Fruit fly (Drosophila melanogaster): Measurements from ENCODE around the gene xit.
A peak's percentile ranks its signal among the peaks of the same experiment; 100 is the strongest.

xit gene

DNA sequence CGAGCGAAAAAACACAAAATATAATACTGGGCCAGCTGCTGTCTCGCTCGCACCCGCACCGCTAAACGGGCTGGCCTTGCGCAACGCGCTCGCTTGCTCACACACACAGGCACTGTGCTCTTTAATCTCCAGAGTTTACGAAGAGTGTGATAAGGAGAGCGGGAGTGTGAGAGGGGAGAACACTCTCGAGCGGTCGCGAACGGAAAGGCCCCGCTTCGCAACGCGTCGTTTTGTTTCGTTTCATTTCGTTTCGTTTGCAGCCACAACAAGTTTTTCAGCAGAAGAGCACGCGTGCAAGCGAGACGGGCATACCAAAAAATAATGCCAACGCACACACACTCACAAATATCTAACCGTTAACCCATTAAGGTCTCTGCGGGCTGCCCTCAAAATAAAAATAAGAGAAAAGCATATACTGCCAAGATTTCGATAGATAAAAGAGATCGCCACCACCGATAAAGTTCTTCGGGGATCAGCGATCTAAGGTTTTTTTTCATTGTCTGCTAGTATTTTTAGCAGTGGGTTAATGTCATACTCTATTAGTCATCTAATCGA is 40.8 kb downstream of the xit start (continued):
- TF ChIP-seq CG16779 (GFP tag; IDR thresholded peaks at IDR 0.05), result no peak
- TF ChIP-seq CG30403 (GFP tag; optimal IDR thresholded peaks at IDR 0.05), result peak; percentile 37
- peak; percentile 99 for TF ChIP-seq Deaf1 (tag; optimal IDR thresholded peaks at IDR 0.05)
- no peak for TF ChIP-seq CTCF (GFP tag; optimal IDR thresholded peaks at IDR 0.05)
- no peak for TF ChIP-seq vnd (GFP tag; IDR thresholded peaks at IDR 0.05; ENCODE audit: partially characterized antibody)
- TF ChIP-seq CG10979 (tag; optimal IDR thresholded peaks at IDR 0.05), result no peak
- no peak for TF ChIP-seq CG6683 (GFP tag; optimal IDR thresholded peaks at IDR 0.05)
- peak; percentile 35; the same call in 1 of the 2 replicates for TF ChIP-seq danr (GFP tag; IDR thresholded peaks at IDR 0.05)
- TF ChIP-seq dmrt11E (tag; optimal IDR thresholded peaks at IDR 0.05), result no peak
- TF ChIP-seq CoRest (tag; optimal IDR thresholded peaks at IDR 0.05), result peak; percentile 34
- peak; percentile 91 for TF ChIP-seq cg (GFP tag; optimal IDR thresholded peaks at IDR 0.05)
- TF ChIP-seq CG4707 (GFP tag; optimal IDR thresholded peaks at IDR 0.05), result no peak
- no peak for TF ChIP-seq CG7928 (GFP tag; optimal IDR thresholded peaks at IDR 0.05)
- peak; percentile 40 for TF ChIP-seq pho (GFP tag; optimal IDR thresholded peaks at IDR 0.05)
- TF ChIP-seq usp (GFP tag; optimal IDR thresholded peaks at IDR 0.05), result no peak
- peak; percentile 45 for TF ChIP-seq phol (tag; optimal IDR thresholded peaks at IDR 0.05)
- peak; percentile 66 for TF ChIP-seq sob (GFP tag; IDR thresholded peaks at IDR 0.05)
- peak; percentile 89 for TF ChIP-seq grn (GFP tag; optimal IDR thresholded peaks at IDR 0.05)
- peak; percentile 20 for TF ChIP-seq CG3065 (GFP tag; optimal IDR thresholded peaks at IDR 0.05)
- no peak; the same call in 1 of the 2 replicates for TF ChIP-seq sim (GFP tag; IDR thresholded peaks at IDR 0.05)
- peak; percentile 17 for TF ChIP-seq Xbp1 (GFP tag; optimal IDR thresholded peaks at IDR 0.05)
- peak; percentile 36; the same call in 1 of the 2 replicates for TF ChIP-seq E2f2 (GFP tag; IDR thresholded peaks at IDR 0.05)
- peak; percentile 50; the same call in 1 of the 3 replicates for TF ChIP-seq CG17361 (GFP tag; IDR thresholded peaks at IDR 0.05)
- peak; percentile 95 for TF ChIP-seq Ets65A (GFP tag)
- no peak for TF ChIP-seq crc (GFP tag; optimal IDR thresholded peaks at IDR 0.05)
- peak; percentile 59 for TF ChIP-seq E2f1 (GFP tag; IDR thresholded peaks at IDR 0.05)
- no peak for TF ChIP-seq yki (optimal IDR thresholded peaks at IDR 0.05)
- TF ChIP-seq CG9727 (GFP tag; optimal IDR thresholded peaks at IDR 0.05), result peak; percentile 18
- TF ChIP-seq chif (GFP tag; optimal IDR thresholded peaks at IDR 0.05), result no peak
- TF ChIP-seq Optix (GFP tag; IDR thresholded peaks at IDR 0.05), result peak; percentile 70; the same call in 2 of the 3 replicates
- no peak for TF ChIP-seq CG2116 (GFP tag; optimal IDR thresholded peaks at IDR 0.05)
- TF ChIP-seq dm (GFP tag; optimal IDR thresholded peaks at IDR 0.05), result peak; percentile 10
- 0 out of 2 replicates have a peak, but pooled peaks have one; percentile 33 for TF ChIP-seq CG4360 (GFP tag; IDR thresholded peaks at IDR 0.05)
- TF ChIP-seq hkb (optimal IDR thresholded peaks at IDR 0.05), result no peak
- TF ChIP-seq hkb (GFP tag; IDR thresholded peaks at IDR 0.05), result peak; percentile 29; the same call in 1 of the 2 replicates
- peak; percentile 66 for TF ChIP-seq al (GFP tag; IDR thresholded peaks at IDR 0.05)
- no peak for TF ChIP-seq D (optimal IDR thresholded peaks at IDR 0.05)
- TF ChIP-seq D (GFP tag; optimal IDR thresholded peaks at IDR 0.05), result no peak
- peak; percentile 61; the same call in 1 of the 2 replicates for TF ChIP-seq wdn (GFP tag; IDR thresholded peaks at IDR 0.05)
- TF ChIP-seq nmo (GFP tag; optimal IDR thresholded peaks at IDR 0.05), result peak; percentile 52
- peak; percentile 90 for TF ChIP-seq CG2120 (GFP tag; optimal IDR thresholded peaks at IDR 0.05)
- TF ChIP-seq lola (GFP tag; optimal IDR thresholded peaks at IDR 0.05), result no peak
- peak; percentile 68; the same call in 2 of the 3 replicates for TF ChIP-seq tgo (GFP tag; IDR thresholded peaks at IDR 0.05)
- TF ChIP-seq CG9932 (GFP tag; IDR thresholded peaks at IDR 0.05), result peak; percentile 76
- peak; percentile 70 for TF ChIP-seq CG3281 (GFP tag; optimal IDR thresholded peaks at IDR 0.05)
- TF ChIP-seq ase (GFP tag; IDR thresholded peaks at IDR 0.05), result no peak
- peak; percentile 44 for TF ChIP-seq CG12659 (GFP tag; optimal IDR thresholded peaks at IDR 0.05)
- TF ChIP-seq fd3F (GFP tag; optimal IDR thresholded peaks at IDR 0.05), result peak; percentile 63
- TF ChIP-seq Sin3A (optimal IDR thresholded peaks at IDR 0.05), result no peak
- no peak for TF ChIP-seq slp2 (GFP tag; optimal IDR thresholded peaks at IDR 0.05)
- peak; percentile 28 for TF ChIP-seq CG4328 (GFP tag; optimal IDR thresholded peaks at IDR 0.05)
- TF ChIP-seq HLHmδ (GFP tag; optimal IDR thresholded peaks at IDR 0.05), result peak; percentile 53
